Fruit fly (Drosophila melanogaster) whole organism, adult: ENCODE results near the gene CG14022.
A peak's percentile ranks its signal among the peaks of the same experiment; 100 is the strongest.

Source experiments
- CG11617 ChIP-seq: fragments of 200-800 bp; sonication (Bioruptor generic); optimal IDR thresholded peaks from 2 replicates; lab custom pipeline; 2017; ENCODE audit warnings: mild to moderate bottlenecking, missing biosample characterization, missing genetic modification reagents, missing genetic modification characterization
- CG12768 ChIP-seq: fragments of 200-800 bp; sonication (Bioruptor generic); optimal IDR thresholded peaks from 2 replicates; lab custom pipeline; 2017; ENCODE audit warnings: missing biosample characterization, missing genetic modification characterization, mild to moderate bottlenecking, moderate library complexity, missing genetic modification reagents
- CG14711 ChIP-seq: fragments of 200-800 bp; sonication (Bioruptor generic); optimal IDR thresholded peaks from 2 replicates; lab custom pipeline; 2018; ENCODE audit warnings: missing biosample characterization, mild to moderate bottlenecking, missing genetic modification characterization, moderate library complexity
- CG1620 ChIP-seq: fragments of 200-800 bp; sonication (Bioruptor generic); optimal IDR thresholded peaks from 2 replicates; lab custom pipeline; 2016; ENCODE audit warnings: missing biosample characterization, missing genetic modification characterization
- CG33017 ChIP-seq: fragments of 200-800 bp; sonication (Bioruptor generic); optimal IDR thresholded peaks from 2 replicates; lab custom pipeline; 2018; ENCODE audit warnings: missing biosample characterization, mild to moderate bottlenecking, missing genetic modification characterization, moderate library complexity
- CG5204 ChIP-seq: fragments of 200-800 bp; sonication (Bioruptor generic); optimal IDR thresholded peaks from 2 replicates; lab custom pipeline; 2016; ENCODE audit warnings: missing biosample characterization, missing genetic modification characterization
- CG7045 ChIP-seq: fragments of 200-800 bp; sonication (Bioruptor generic); optimal IDR thresholded peaks from 2 replicates; lab custom pipeline; 2017; ENCODE audit warnings: missing biosample characterization, mild to moderate bottlenecking, missing genetic modification characterization
- CG7101 ChIP-seq: fragments of 200-800 bp; sonication (Bioruptor generic); optimal IDR thresholded peaks from 2 replicates; lab custom pipeline; 2018; ENCODE audit warnings: missing biosample characterization, mild to moderate bottlenecking, missing genetic modification characterization, moderate library complexity
- Clk ChIP-seq: fragments of 200-800 bp; sonication (Bioruptor generic); optimal IDR thresholded peaks from 2 replicates; lab custom pipeline; 2017; ENCODE audit warnings: missing biosample characterization, missing genetic modification characterization
- Crg-1 ChIP-seq: fragments of 200-800 bp; sonication (Bioruptor generic); optimal IDR thresholded peaks from 2 replicates; lab custom pipeline; 2016; ENCODE audit warnings: missing biosample characterization, missing genetic modification characterization
- Hr96 ChIP-seq: fragments of 200-800 bp; sonication (Bioruptor generic); optimal IDR thresholded peaks from 2 replicates; lab custom pipeline; 2016; ENCODE audit warnings: missing biosample characterization, missing genetic modification characterization
- Mnt ChIP-seq: fragments of 200-800 bp; sonication (Bioruptor generic); optimal IDR thresholded peaks from 2 replicates; lab custom pipeline; 2016; ENCODE audit warnings: missing biosample characterization, mild to moderate bottlenecking, missing genetic modification characterization
- bab1 ChIP-seq: fragments of 200-800 bp; sonication (Bioruptor generic); optimal IDR thresholded peaks from 3 replicates; lab custom pipeline; 2019; ENCODE audit warnings: missing biosample characterization, mild to moderate bottlenecking, missing genetic modification characterization, moderate library complexity
- cic ChIP-seq: fragments of 200-800 bp; sonication (Bioruptor generic); optimal IDR thresholded peaks from 2 replicates; lab custom pipeline; 2017; ENCODE audit warnings: missing biosample characterization, mild to moderate bottlenecking, missing genetic modification characterization, moderate library complexity
- cnc ChIP-seq, 2 experiments: fragments of >200 bp; optimal IDR thresholded peaks; 2 replicates each; lab custom pipeline; 2017
- kay ChIP-seq: fragments of 200-800 bp; sonication (Bioruptor generic); peaks from one replicate; lab custom pipeline; 2016; ENCODE audit warnings: missing biosample characterization, missing genetic modification characterization, borderline replicate concordance
- ovo ChIP-seq: fragments of 200-800 bp; sonication (Bioruptor generic); optimal IDR thresholded peaks from 2 replicates; lab custom pipeline; 2016; ENCODE audit warnings: missing biosample characterization, missing genetic modification characterization
- pad ChIP-seq: fragments of 200-800 bp; sonication (Bioruptor generic); optimal IDR thresholded peaks from 3 replicates; lab custom pipeline; 2017; ENCODE audit warnings: missing biosample characterization, missing genetic modification characterization, mild to moderate bottlenecking, moderate library complexity, missing genetic modification reagents
- tj ChIP-seq: fragments of 200-800 bp; sonication (Bioruptor generic); optimal IDR thresholded peaks from 3 replicates; lab custom pipeline; 2017; ENCODE audit warnings: missing biosample characterization, mild to moderate bottlenecking, missing genetic modification characterization, moderate library complexity
- toe ChIP-seq: fragments of 200-800 bp; sonication (Bioruptor generic); optimal IDR thresholded peaks from 2 replicates; lab custom pipeline; 2016; ENCODE audit warnings: missing biosample characterization, missing genetic modification characterization

CG14022 gene

dm6 chr2L:5286572-5286971 is 42.1 kb downstream of the CG14022 start:
- TF ChIP-seq bab1 (GFP tag; lab: Kevin White, UChicago) (no peak), Clk (GFP tag; lab: Kevin White, UChicago) (no peak), CG7101 (tag; lab: Kevin White, UChicago) (no peak), Mnt (GFP tag; lab: Kevin White, UChicago) (no peak), cnc (optimal IDR thresholded peaks at IDR 0.05; lab: Kevin White, UChicago) (no peak), toe (GFP tag; lab: Kevin White, UChicago) (no peak), CG12768 (GFP tag; lab: Kevin White, UChicago) (no peak), ovo (GFP tag; lab: Kevin White, UChicago) (no peak), CG1620 (no peak), CG5204 (GFP tag; lab: Kevin White, UChicago) (no peak), kay (no peak), CG14711 (tag; lab: Kevin White, UChicago) (no peak), pad (GFP tag; lab: Kevin White, UChicago) (no peak), CG11617 (GFP tag; lab: Kevin White, UChicago) (no peak), tj (GFP tag; lab: Kevin White, UChicago) (no peak), Hr96 (GFP tag; lab: Kevin White, UChicago) (no peak), CG7045 (GFP tag; lab: Kevin White, UChicago) (no peak), cic (GFP tag; lab: Kevin White, UChicago) (no peak), Crg-1 (GFP tag; lab: Kevin White, UChicago) (no peak), CG33017 (no peak)

dm6 chr2L:5285860-5286259 is 42.8 kb downstream of the CG14022 start:
- TF ChIP-seq toe (GFP tag; lab: Kevin White, UChicago): no peak
- TF ChIP-seq CG7101 (tag; lab: Kevin White, UChicago): no peak
- TF ChIP-seq CG1620: no peak
- TF ChIP-seq Hr96 (GFP tag; lab: Kevin White, UChicago): no peak

dm6 chr2L:5284820-5285219 is 43.9 kb downstream of the CG14022 start:
- TF ChIP-seq tj (GFP tag; lab: Kevin White, UChicago) (no peak), Clk (GFP tag; lab: Kevin White, UChicago) (no peak), CG1620 (no peak), CG7045 (GFP tag; lab: Kevin White, UChicago) (no peak), Mnt (GFP tag; lab: Kevin White, UChicago) (no peak), CG14711 (tag; lab: Kevin White, UChicago) (no peak), cic (GFP tag; lab: Kevin White, UChicago) (no peak), ovo (GFP tag; lab: Kevin White, UChicago) (no peak), pad (GFP tag; lab: Kevin White, UChicago) (no peak), CG11617 (GFP tag; lab: Kevin White, UChicago) (no peak), CG12768 (GFP tag; lab: Kevin White, UChicago) (no peak), CG7101 (tag; lab: Kevin White, UChicago) (no peak), kay (no peak), cnc (optimal IDR thresholded peaks at IDR 0.05; lab: Kevin White, UChicago) (no peak), toe (GFP tag; lab: Kevin White, UChicago) (no peak), CG33017 (no peak), bab1 (GFP tag; lab: Kevin White, UChicago) (no peak), Crg-1 (GFP tag; lab: Kevin White, UChicago) (no peak), Hr96 (GFP tag; lab: Kevin White, UChicago) (no peak), CG5204 (GFP tag; lab: Kevin White, UChicago) (no peak)

- no peak for TF ChIP-seq cic (GFP tag; lab: Kevin White, UChicago)
- TF ChIP-seq CG1620: peak; percentile 65
- TF ChIP-seq Crg-1 (GFP tag; lab: Kevin White, UChicago): no peak
- TF ChIP-seq cnc (optimal IDR thresholded peaks at IDR 0.05; lab: Kevin White, UChicago): no peak
- TF ChIP-seq kay: no peak
- no peak for TF ChIP-seq Clk (GFP tag; lab: Kevin White, UChicago)
- peak; percentile 69 for TF ChIP-seq toe (GFP tag; lab: Kevin White, UChicago)
- TF ChIP-seq CG7101 (tag; lab: Kevin White, UChicago): no peak
- peak; percentile 33 for TF ChIP-seq Mnt (GFP tag; lab: Kevin White, UChicago)
- TF ChIP-seq CG5204 (GFP tag; lab: Kevin White, UChicago): no peak
- no peak for TF ChIP-seq CG33017
- TF ChIP-seq bab1 (GFP tag; lab: Kevin White, UChicago): peak; percentile 21
- peak; percentile 61 for TF ChIP-seq CG11617 (GFP tag; lab: Kevin White, UChicago)
- peak; percentile 47 for TF ChIP-seq ovo (GFP tag; lab: Kevin White, UChicago)
- TF ChIP-seq CG12768 (GFP tag; lab: Kevin White, UChicago): no peak
- no peak for TF ChIP-seq Hr96 (GFP tag; lab: Kevin White, UChicago)
- TF ChIP-seq CG7045 (GFP tag; lab: Kevin White, UChicago): peak; percentile 1
- peak; percentile 45 for TF ChIP-seq pad (GFP tag; lab: Kevin White, UChicago)
- TF ChIP-seq CG14711 (tag; lab: Kevin White, UChicago): peak; percentile 21
- TF ChIP-seq tj (GFP tag; lab: Kevin White, UChicago): peak; percentile 9
Observed at dm6 chr2L:5278309-5279130, 50.2 kb downstream of the CG14022 start, which contains the start of the genes Nin and Bub1. Nin (minus strand) TSS chr2L:5278548. Bub1 (plus strand) TSS chr2L:5278865.
